Worm (Caenorhabditis elegans) whole organism, early embryonic: Measurements from ENCODE around the gene lgc-29.

Experiments used
- B0310.2 ChIP-seq: sonication (generic microtip); optimal IDR thresholded peaks from 2 replicates; lab custom pipeline; 2016; ENCODE audit warnings: mild to moderate bottlenecking, missing genetic modification characterization, missing compliant biosample characterization
- F13C5.2 ChIP-seq: sonication (generic microtip); optimal IDR thresholded peaks from 2 replicates; lab custom pipeline; 2017; ENCODE audit warnings: mild to moderate bottlenecking, missing genetic modification characterization, inconsistent platforms, missing compliant biosample characterization
- aly-1 ChIP-seq: sonication (generic microtip); optimal IDR thresholded peaks from 2 replicates; lab custom pipeline; 2016; ENCODE audit warnings: missing genetic modification characterization, missing compliant biosample characterization
- ama-1 ChIP-seq: fragments of 150-350 bp; optimal IDR thresholded peaks from 2 replicates; lab custom pipeline; 2014
- ceh-13 ChIP-seq: fragments of 200-800 bp; sonication (Bioruptor generic); optimal IDR thresholded peaks from 2 replicates; lab custom pipeline; 2018; ENCODE audit warnings: mild to moderate bottlenecking, missing genetic modification characterization, missing compliant biosample characterization
- ceh-36 ChIP-seq: sonication (generic microtip); optimal IDR thresholded peaks from 2 replicates; lab custom pipeline; 2016; ENCODE audit warnings: missing genetic modification characterization, inconsistent platforms, missing compliant biosample characterization
- ets-7 ChIP-seq: sonication (generic microtip); optimal IDR thresholded peaks from 2 replicates; lab custom pipeline; 2016; ENCODE audit warnings: missing genotype, missing genetic modification characterization, missing compliant biosample characterization
- flt-1 ChIP-seq: fragments of 200-800 bp; sonication (Bioruptor generic); IDR thresholded peaks from 2 replicates; pipeline ENCODE4 v1.3.6; 2022; ENCODE audit warnings: missing genetic modification characterization, missing compliant biosample characterization
- hmbx-1 ChIP-seq: sonication (generic microtip); optimal IDR thresholded peaks from 2 replicates; lab custom pipeline; 2016; ENCODE audit warnings: mild to moderate bottlenecking, missing genetic modification characterization, missing compliant biosample characterization
- hmg-4 ChIP-seq: fragments of 200-800 bp; sonication (Bioruptor generic); optimal IDR thresholded peaks from 2 replicates; lab custom pipeline; 2018; ENCODE audit warnings: mild to moderate bottlenecking, missing genetic modification characterization, missing compliant biosample characterization
- hnd-1 ChIP-seq: sonication (generic microtip); optimal IDR thresholded peaks from 2 replicates; lab custom pipeline; 2016; ENCODE audit warnings: missing genetic modification characterization, missing compliant biosample characterization
- pes-1 ChIP-seq: fragments of 200-800 bp; sonication (Bioruptor generic); IDR thresholded peaks from 2 replicates; pipeline ENCODE4 v1.3.6; 2022; ENCODE audit warnings: missing genetic modification reagents, missing genetic modification characterization, missing compliant biosample characterization
- scrt-1 ChIP-seq: fragments of 200-800 bp; sonication (Bioruptor generic); IDR thresholded peaks from 2 replicates; pipeline ENCODE4 v1.3.6; 2022; ENCODE audit warnings: missing genetic modification characterization, missing compliant biosample characterization
- sea-1 ChIP-seq: fragments of 200-800 bp; sonication (Bioruptor generic); conservative IDR thresholded peaks from 2 replicates; pipeline ENCODE4 v1.3.6; 2022; ENCODE audit warnings: missing genetic modification characterization, missing compliant biosample characterization
- tbx-11 ChIP-seq: fragments of 200-800 bp; sonication (Bioruptor generic); IDR thresholded peaks from 2 replicates; pipeline ENCODE4 v1.3.6; 2022; ENCODE audit warnings: missing genetic modification characterization, missing compliant biosample characterization
- tbx-37 ChIP-seq: fragments of 200-800 bp; sonication (Bioruptor generic); conservative IDR thresholded peaks from 2 replicates; pipeline ENCODE4 v1.3.6; 2022; ENCODE audit warnings: missing genetic modification reagents, missing genetic modification characterization, missing compliant biosample characterization
- tra-4 ChIP-seq: sonication (generic microtip); optimal IDR thresholded peaks from 2 replicates; lab custom pipeline; 2017; ENCODE audit warnings: missing genetic modification characterization, missing compliant biosample characterization

The lgc-29 gene

DNA sequence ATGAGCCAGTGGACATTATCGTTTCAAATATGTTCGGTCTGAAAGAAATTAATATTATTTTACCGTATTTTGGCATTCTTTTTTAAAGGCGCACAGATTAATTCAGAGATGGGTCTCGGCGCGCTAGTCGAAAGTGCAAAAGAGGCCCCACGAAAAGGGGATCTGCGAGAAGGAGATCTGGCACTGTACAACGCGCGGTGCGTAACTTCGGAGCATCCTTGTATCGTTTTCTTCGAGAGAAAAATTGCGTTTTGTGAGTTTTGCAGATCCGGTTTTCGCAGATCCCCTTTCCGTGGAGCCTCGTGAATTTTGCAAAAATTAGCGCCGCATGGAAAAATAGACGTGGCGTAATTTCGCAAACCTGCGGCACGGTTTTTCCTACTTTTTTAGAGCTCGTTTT is 42.9 kb downstream of the lgc-29 start:
- no peak for TF ChIP-seq ceh-36 (tag; lab: Kevin White, UChicago)
- TF ChIP-seq sea-1 (GFP tag; lab: Robert Waterston, UW), result peak; percentile 12; the same call in 1 of the 2 replicates
- peak; percentile 6 for TF ChIP-seq ets-7 (tag; lab: Kevin White, UChicago)
- TF ChIP-seq ceh-13 (GFP tag; lab: Kevin White, UChicago), result peak; percentile 35
- no peak for TF ChIP-seq F13C5.2 (tag; lab: Kevin White, UChicago)
- peak; percentile 64; the same call in 1 of the 2 replicates for TF ChIP-seq scrt-1 (GFP tag; lab: Robert Waterston, UW)
- peak; percentile 68 for TF ChIP-seq pes-1

DNA sequence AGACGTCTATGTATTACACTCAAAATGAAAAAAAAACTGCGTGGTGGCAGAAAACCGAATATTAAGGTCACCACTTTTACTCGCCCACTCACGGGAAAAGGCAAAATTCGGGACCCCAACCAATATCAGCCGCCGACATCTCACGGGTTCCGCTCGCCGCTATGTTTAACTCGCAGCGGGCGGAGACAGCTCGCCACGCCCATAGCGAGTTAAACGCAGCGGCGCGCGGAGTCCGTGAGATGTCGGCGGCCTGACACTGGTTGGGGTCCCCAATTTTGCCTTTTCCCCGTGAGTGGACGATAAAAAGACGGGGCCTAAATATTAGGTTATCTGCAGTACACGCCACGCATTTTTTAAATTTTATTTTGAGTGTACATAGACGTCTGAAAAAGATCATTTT is 43.8 kb downstream of the lgc-29 start:
- TF ChIP-seq ceh-36 (tag; lab: Kevin White, UChicago) (no peak), tra-4 (tag; lab: Kevin White, UChicago) (no peak), tbx-37 (GFP tag; lab: Robert Waterston, UW) (no peak), scrt-1 (GFP tag; lab: Robert Waterston, UW) (no peak), B0310.2 (tag; lab: Kevin White, UChicago) (no peak), hmbx-1 (tag; lab: Kevin White, UChicago) (no peak), hmg-4 (GFP tag; lab: Kevin White, UChicago) (no peak), ama-1 (no peak), F13C5.2 (tag; lab: Kevin White, UChicago) (no peak), sea-1 (GFP tag; lab: Robert Waterston, UW) (no peak), ceh-13 (GFP tag; lab: Kevin White, UChicago) (no peak), flt-1 (GFP tag; lab: Robert Waterston, UW) (no peak), ets-7 (tag; lab: Kevin White, UChicago) (no peak), aly-1 (tag; lab: Kevin White, UChicago) (no peak), tbx-11 (GFP tag; lab: Robert Waterston, UW) (no peak), hnd-1 (no peak)

DNA sequence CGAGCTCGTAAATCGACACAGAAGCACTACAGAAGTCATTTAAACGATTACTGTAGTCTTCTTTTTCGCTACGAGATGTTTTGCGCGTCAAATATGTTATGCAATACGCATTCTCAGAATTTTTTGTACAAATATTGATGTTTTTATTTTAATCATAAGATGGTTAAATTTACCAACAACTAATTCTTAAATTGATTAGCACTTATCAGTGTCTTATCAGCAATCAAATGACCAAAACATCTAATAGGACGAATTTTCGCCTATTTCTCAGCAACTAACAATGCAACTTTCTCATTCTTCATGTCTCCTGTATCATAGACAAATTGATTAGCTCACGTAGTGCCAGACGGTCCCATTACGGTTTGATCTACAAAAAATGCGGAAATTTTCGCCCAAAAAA is 47.1 kb downstream of the lgc-29 start:
- no peak for TF ChIP-seq B0310.2 (tag; lab: Kevin White, UChicago)
- no peak for TF ChIP-seq ama-1
- TF ChIP-seq aly-1 (tag; lab: Kevin White, UChicago), result no peak
- TF ChIP-seq hnd-1, result no peak
- no peak for TF ChIP-seq tbx-37 (GFP tag; lab: Robert Waterston, UW)
- no peak for TF ChIP-seq ets-7 (tag; lab: Kevin White, UChicago)

DNA sequence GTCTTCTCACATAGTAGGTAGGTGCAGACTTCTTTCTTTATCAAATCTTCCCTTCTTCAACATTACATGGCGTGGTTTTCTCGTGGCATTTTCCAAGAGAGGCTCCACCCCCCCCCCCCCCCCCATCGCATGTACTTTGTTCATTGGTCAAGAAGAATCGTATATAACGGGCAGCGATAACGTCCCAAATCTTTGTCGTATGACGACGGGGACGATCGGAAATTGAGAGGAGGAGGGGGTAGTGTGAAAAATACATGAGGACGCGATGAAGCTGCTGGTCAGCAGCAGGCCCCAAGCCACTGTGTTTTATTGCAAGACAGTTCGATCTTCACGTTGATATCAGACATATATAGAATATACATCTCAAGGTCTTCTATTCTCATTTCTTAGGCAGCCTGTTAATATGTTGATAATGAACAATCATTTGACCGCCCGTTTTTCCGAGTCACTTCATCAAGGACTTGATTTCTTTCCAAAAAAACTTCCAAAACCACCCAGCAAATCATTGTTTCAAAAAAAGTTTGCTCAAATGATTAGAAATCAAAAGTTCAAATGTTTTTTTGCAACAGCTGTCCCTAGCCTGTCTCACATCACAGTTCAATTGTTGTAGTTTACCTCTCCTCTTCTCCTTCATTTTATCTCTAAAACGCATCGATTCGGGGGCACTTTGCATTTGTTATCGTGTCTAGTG is 47.8 kb downstream of the lgc-29 start:
- TF ChIP-seq pes-1 (no peak), ceh-13 (GFP tag; lab: Kevin White, UChicago) (no peak), F13C5.2 (tag; lab: Kevin White, UChicago) (no peak), scrt-1 (GFP tag; lab: Robert Waterston, UW) (no peak), ama-1 (no peak)

DNA sequence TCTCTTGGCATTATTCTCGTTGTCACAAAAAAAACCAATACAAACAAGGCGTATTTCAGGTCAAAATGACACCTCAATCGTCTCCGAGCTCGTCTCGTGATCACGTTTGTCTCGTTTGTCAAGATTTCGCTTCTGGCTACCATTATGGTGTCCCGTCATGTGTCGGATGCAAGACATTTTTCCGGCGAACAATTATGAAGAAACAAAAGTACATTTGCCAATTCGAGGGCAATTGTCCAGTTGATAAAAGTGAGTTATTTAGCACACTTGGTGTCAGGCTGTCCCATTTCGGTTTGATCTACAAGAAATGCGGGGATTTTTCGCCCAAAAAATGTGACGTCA is 48.3 kb downstream of the lgc-29 start, which contains the start of gene nhr-114:
TSS of gene nhr-114 (plus strand) at position 59 of the 342 bp plus-strand sequence.
- TF ChIP-seq F13C5.2 (tag; lab: Kevin White, UChicago) (no peak), tbx-11 (GFP tag; lab: Robert Waterston, UW) (no peak)

DNA sequence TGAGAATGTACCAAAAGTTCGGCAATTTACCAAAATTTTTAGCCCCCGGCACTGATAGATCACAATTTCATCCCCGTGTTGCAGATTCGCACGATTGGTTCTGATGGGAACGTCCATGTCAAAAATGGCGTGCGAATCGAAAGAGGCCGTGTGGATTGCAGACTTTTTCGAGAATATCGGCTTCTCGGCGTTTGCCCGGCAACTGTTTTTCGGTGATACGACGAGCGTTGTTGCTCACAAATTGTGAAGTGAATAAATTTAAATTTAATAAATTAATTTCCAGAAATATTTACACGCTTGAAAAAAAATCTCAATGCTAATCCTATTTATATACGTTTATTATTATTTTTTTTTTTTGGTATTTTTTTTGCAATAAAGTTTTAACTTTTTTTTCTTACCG is 50.8 kb downstream of the lgc-29 start:
- TF ChIP-seq F13C5.2 (tag; lab: Kevin White, UChicago) (no peak), tra-4 (tag; lab: Kevin White, UChicago) (no peak), ceh-36 (tag; lab: Kevin White, UChicago) (no peak), scrt-1 (GFP tag; lab: Robert Waterston, UW) (no peak), hmg-4 (GFP tag; lab: Kevin White, UChicago) (no peak), ama-1 (no peak), hmbx-1 (tag; lab: Kevin White, UChicago) (no peak), ets-7 (tag; lab: Kevin White, UChicago) (no peak), B0310.2 (tag; lab: Kevin White, UChicago) (no peak), tbx-11 (GFP tag; lab: Robert Waterston, UW) (no peak), pes-1 (no peak), ceh-13 (GFP tag; lab: Kevin White, UChicago) (no peak), hnd-1 (no peak), tbx-37 (GFP tag; lab: Robert Waterston, UW) (no peak), sea-1 (GFP tag; lab: Robert Waterston, UW) (no peak), flt-1 (GFP tag; lab: Robert Waterston, UW) (no peak), aly-1 (tag; lab: Kevin White, UChicago) (no peak)

DNA sequence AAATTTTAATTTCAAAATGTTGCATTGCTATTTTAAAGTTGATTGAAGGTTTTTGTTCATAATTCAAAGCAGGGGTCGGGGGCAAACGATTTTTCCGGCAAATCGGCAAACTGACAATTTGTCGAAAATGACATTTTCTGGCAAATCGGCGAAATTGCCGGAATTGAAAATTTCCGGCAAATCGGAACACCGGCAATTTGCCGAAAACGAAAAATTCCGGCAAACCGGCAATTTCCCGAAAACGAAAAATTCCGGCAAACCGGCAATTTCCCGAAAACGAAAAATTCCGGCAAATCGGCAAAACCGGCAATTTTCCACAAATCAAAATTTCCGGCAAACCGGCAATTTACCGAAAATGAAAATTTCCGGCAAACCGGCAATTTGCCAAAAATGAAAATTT is 51.4 kb downstream of the lgc-29 start:
- TF ChIP-seq sea-1 (GFP tag; lab: Robert Waterston, UW) (no peak), tbx-37 (GFP tag; lab: Robert Waterston, UW) (no peak), aly-1 (tag; lab: Kevin White, UChicago) (no peak), hmg-4 (GFP tag; lab: Kevin White, UChicago) (no peak), tra-4 (tag; lab: Kevin White, UChicago) (no peak), ama-1 (no peak), pes-1 (no peak), ceh-36 (tag; lab: Kevin White, UChicago) (no peak), B0310.2 (tag; lab: Kevin White, UChicago) (no peak), scrt-1 (GFP tag; lab: Robert Waterston, UW) (no peak), hmbx-1 (tag; lab: Kevin White, UChicago) (no peak), F13C5.2 (tag; lab: Kevin White, UChicago) (no peak)
